Fruit fly (Drosophila melanogaster) whole organism, pupa: ENCODE measurements around the gene CG43136.

Source experiments
- CG10348 ChIP-seq: fragments of 200-800 bp; sonication (Bioruptor generic); IDR thresholded peaks from 2 replicates; pipeline ENCODE4 v1.3.6; 2022; ENCODE audit warnings: missing biosample characterization, missing genetic modification characterization
- CG12605 ChIP-seq: fragments of 200-800 bp; sonication (Bioruptor generic); IDR thresholded peaks from 2 replicates; pipeline ENCODE4 v1.3.6; 2022; ENCODE audit warnings: missing biosample characterization, missing genetic modification characterization
- CG13204 ChIP-seq: fragments of 200-800 bp; sonication (Bioruptor generic); optimal IDR thresholded peaks from 2 replicates; lab custom pipeline; 2018; ENCODE audit warnings: missing biosample characterization, mild to moderate bottlenecking, missing genetic modification characterization, moderate library complexity
- CG14655 ChIP-seq: fragments of 200-800 bp; sonication (Bioruptor generic); optimal IDR thresholded peaks from 3 replicates; lab custom pipeline; 2017; ENCODE audit warnings: mild to moderate bottlenecking, missing biosample characterization, missing genetic modification reagents, missing genetic modification characterization
- CG15710 ChIP-seq: fragments of 200-800 bp; sonication (Bioruptor generic); optimal IDR thresholded peaks from 2 replicates; lab custom pipeline; 2018; ENCODE audit warnings: missing biosample characterization, mild to moderate bottlenecking, missing genetic modification characterization, moderate library complexity
- CG17806 ChIP-seq: fragments of 200-800 bp; sonication (Bioruptor generic); optimal IDR thresholded peaks from 2 replicates; lab custom pipeline; 2018; ENCODE audit warnings: missing biosample characterization, mild to moderate bottlenecking, missing genetic modification characterization, moderate library complexity
- CG32121 ChIP-seq: fragments of 200-800 bp; sonication (Bioruptor generic); IDR thresholded peaks from 2 replicates; pipeline ENCODE4 v1.3.6; 2022; ENCODE audit warnings: missing biosample characterization, missing genetic modification characterization
- CG34367 ChIP-seq: fragments of 200-800 bp; sonication (Bioruptor generic); optimal IDR thresholded peaks from 2 replicates; lab custom pipeline; 2018; ENCODE audit warnings: missing biosample characterization, mild to moderate bottlenecking, missing genetic modification characterization
- CG4496 ChIP-seq: fragments of 200-800 bp; sonication (Bioruptor generic); IDR thresholded peaks from 3 replicates; pipeline ENCODE4 v1.3.6; 2022; ENCODE audit warnings: missing biosample characterization, missing genetic modification characterization
- CG8159 ChIP-seq: fragments of 200-800 bp; sonication (Bioruptor generic); optimal IDR thresholded peaks from 3 replicates; lab custom pipeline; 2018; ENCODE audit warnings: missing biosample characterization, mild to moderate bottlenecking, missing genetic modification characterization, moderate library complexity
- CG8301 ChIP-seq: fragments of 200-800 bp; sonication (Bioruptor generic); optimal IDR thresholded peaks from 2 replicates; lab custom pipeline; 2018; ENCODE audit warnings: missing biosample characterization, mild to moderate bottlenecking, missing genetic modification characterization
- CG9948 ChIP-seq: fragments of 200-800 bp; sonication (Bioruptor generic); optimal IDR thresholded peaks from 2 replicates; lab custom pipeline; 2018; ENCODE audit warnings: missing biosample characterization, mild to moderate bottlenecking, missing genetic modification characterization, moderate library complexity
- D1 ChIP-seq: fragments of 200-800 bp; sonication (Bioruptor generic); optimal IDR thresholded peaks from 2 replicates; lab custom pipeline; 2018; ENCODE audit warnings: missing biosample characterization, mild to moderate bottlenecking, missing genetic modification characterization, moderate library complexity
- EcR ChIP-seq: fragments of 200-800 bp; sonication (Bioruptor generic); optimal IDR thresholded peaks from 3 replicates; lab custom pipeline; 2019; ENCODE audit warnings: missing biosample characterization, missing genetic modification characterization, mild to moderate bottlenecking, moderate library complexity, missing genetic modification reagents
- Ets98B ChIP-seq: fragments of 200-800 bp; sonication (Bioruptor generic); IDR thresholded peaks from 2 replicates; pipeline ENCODE4 v1.3.6; 2022; ENCODE audit warnings: missing biosample characterization, missing genetic modification characterization
- Pif1A ChIP-seq: fragments of 200-800 bp; sonication (Bioruptor generic); optimal IDR thresholded peaks from 3 replicates; lab custom pipeline; 2016; ENCODE audit warnings: missing biosample characterization, missing genetic modification characterization
- Pif1B ChIP-seq: fragments of 200-800 bp; sonication (Bioruptor generic); optimal IDR thresholded peaks from 3 replicates; lab custom pipeline; 2016; ENCODE audit warnings: missing biosample characterization, missing genetic modification characterization
- Snoo ChIP-seq: fragments of 200-800 bp; sonication (Bioruptor generic); optimal IDR thresholded peaks from 3 replicates; lab custom pipeline; 2017; ENCODE audit warnings: missing biosample characterization, mild to moderate bottlenecking, missing genetic modification characterization, inconsistent platforms
- fd96Ca ChIP-seq: fragments of 200-800 bp; sonication (Bioruptor generic); IDR thresholded peaks from 3 replicates; pipeline ENCODE4 v1.3.6; 2022; ENCODE audit warnings: missing biosample characterization, missing genetic modification characterization
- gl ChIP-seq: fragments of 200-800 bp; sonication (Bioruptor generic); optimal IDR thresholded peaks from 2 replicates; lab custom pipeline; 2018; ENCODE audit warnings: missing biosample characterization, mild to moderate bottlenecking, missing genetic modification characterization
- rn ChIP-seq: fragments of 200-800 bp; sonication (Bioruptor generic); IDR thresholded peaks from 2 replicates; pipeline ENCODE4 v1.3.6; 2022; ENCODE audit warnings: missing biosample characterization, missing genetic modification characterization

CG43136 gene

DNA sequence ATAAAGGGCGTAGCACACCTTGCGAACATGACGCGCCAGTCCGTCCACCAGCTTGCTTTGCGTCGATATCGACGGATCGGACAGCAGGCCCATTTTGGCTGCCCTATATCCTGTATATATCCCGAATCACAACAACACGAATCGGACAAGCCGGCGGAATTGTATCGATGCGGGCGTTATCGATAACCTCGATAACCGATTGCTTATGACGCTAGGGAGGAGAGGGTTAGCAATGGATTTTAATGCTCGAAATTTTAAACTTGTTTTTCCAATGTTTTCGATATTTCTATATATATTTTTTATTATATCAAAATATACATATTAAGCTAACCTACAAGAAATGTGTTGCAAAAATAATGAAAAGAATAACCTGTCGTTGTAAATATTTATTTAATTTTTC, 19.6 kb downstream of the CG43136 start, which contains the start of gene GAA1:
Gene GAA1 (minus strand): TSS at position 194 of the 400 bp plus-strand sequence.
- TF ChIP-seq rn (no peak), CG17806 (peak; percentile 9)

DNA sequence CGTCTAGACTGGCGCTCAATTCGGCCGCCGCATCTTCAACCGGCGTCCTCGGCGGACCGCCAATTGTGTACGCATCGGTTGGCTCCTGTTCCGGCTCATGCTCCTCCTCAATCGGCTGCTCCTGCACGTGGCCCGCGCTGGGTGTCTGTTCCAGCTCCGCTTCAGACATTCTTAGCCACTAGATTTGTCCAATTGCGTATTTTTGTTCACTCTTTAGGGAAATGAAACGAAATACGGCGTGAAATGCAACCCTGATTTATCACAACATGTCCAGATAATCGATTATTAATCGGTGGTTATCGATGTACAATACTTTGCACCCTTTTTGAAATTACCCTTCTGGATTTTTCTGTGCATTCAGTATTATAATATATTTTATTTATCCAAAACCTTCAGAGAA, 23.0 kb downstream of the CG43136 start, which contains the start of gene mof:
Gene mof (minus strand): TSS at position 270 of the 400 bp plus-strand sequence.
- TF ChIP-seq D1 (tag; lab: Kevin White, UChicago) (no peak), Pif1B (GFP tag; lab: Kevin White, UChicago) (no peak), CG32121 (GFP tag; lab: Robert Waterston, UW) (no peak), EcR (GFP tag; lab: Kevin White, UChicago) (no peak), CG13204 (GFP tag; lab: Kevin White, UChicago) (no peak), CG12605 (no peak), CG9948 (tag; lab: Kevin White, UChicago) (no peak), CG4496 (GFP tag; lab: Robert Waterston, UW) (no peak), fd96Ca (GFP tag; lab: Robert Waterston, UW) (no peak), rn (no peak), Snoo (tag; lab: Kevin White, UChicago) (no peak), gl (tag; lab: Kevin White, UChicago) (no peak), Ets98B (GFP tag; lab: Robert Waterston, UW) (no peak), CG17806 (no peak), Pif1A (no peak), CG8159 (tag; lab: Kevin White, UChicago) (no peak)

dm6 chrX:5879543-5879943, 26.0 kb downstream of the CG43136 start, which contains the start of the genes Usp30 and CG16721:
Gene Usp30, minus strand, starts transcription at chrX:5879787.
Gene CG16721, plus strand, starts transcription at chrX:5879869.
- TF ChIP-seq D1 (tag; lab: Kevin White, UChicago) (no peak), CG14655 (GFP tag; lab: Kevin White, UChicago) (no peak), CG8159 (tag; lab: Kevin White, UChicago) (peak; percentile 22), CG9948 (tag; lab: Kevin White, UChicago) (no peak), CG15710 (peak; percentile 24), rn (no peak), CG8301 (tag; lab: Kevin White, UChicago) (no peak), CG4496 (GFP tag; lab: Robert Waterston, UW) (peak; percentile 54; the same call in 2 of the 3 replicates), gl (tag; lab: Kevin White, UChicago) (no peak), Ets98B (GFP tag; lab: Robert Waterston, UW) (no peak), EcR (GFP tag; lab: Kevin White, UChicago) (no peak), Snoo (tag; lab: Kevin White, UChicago) (peak; percentile 13), CG32121 (GFP tag; lab: Robert Waterston, UW) (peak; percentile 48; the same call in 1 of the 2 replicates), CG13204 (GFP tag; lab: Kevin White, UChicago) (no peak), fd96Ca (GFP tag; lab: Robert Waterston, UW) (0 out of 3 replicates have a peak, but pooled peaks have one; percentile 21), Pif1A (no peak)

DNA sequence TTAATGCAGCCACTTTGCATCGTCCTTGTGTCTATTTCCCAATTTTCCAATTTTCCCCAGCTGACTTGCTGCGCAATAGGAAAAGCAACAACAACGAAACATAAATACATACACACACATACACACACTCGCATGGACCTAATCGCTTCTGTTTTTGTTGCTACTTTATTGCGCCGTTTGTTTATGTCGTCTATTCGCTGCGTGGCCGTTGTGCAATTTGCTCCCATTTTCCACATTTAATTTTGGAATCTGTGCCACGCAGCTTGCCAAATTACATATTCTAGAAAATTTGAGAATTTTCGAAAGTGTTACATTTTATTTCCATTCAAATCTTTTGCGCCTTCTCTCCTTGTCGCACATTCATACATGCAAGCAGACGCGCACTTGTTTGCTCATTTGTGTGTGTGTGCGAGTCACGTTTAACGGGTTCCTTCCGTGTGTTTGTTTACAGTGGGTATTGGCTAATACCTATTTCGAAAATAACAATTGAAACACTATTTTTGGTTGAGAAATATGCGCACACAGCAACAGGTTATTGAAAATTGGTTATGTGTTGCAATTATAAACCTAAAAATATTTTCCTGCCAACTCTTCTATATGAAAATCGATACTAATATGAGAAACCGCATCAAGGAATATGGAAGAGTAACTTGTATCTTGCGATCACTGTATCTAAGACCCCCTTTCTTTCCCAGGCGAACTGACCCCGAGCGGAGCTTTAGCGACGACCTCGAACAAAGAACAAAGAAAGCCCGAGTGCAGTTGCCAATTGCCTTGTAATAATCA, 26.8 kb downstream of the CG43136 start:
- peak; percentile 81 for TF ChIP-seq CG4496 (GFP tag; lab: Robert Waterston, UW)
- TF ChIP-seq CG13204 (GFP tag; lab: Kevin White, UChicago): no peak
- TF ChIP-seq Pif1B (GFP tag; lab: Kevin White, UChicago): peak; percentile 86
- peak; percentile 68 for TF ChIP-seq CG34367 (tag; lab: Kevin White, UChicago)
- TF ChIP-seq Ets98B (GFP tag; lab: Robert Waterston, UW): peak; percentile 80
- peak; percentile 72 for TF ChIP-seq CG12605
- peak; percentile 73 for TF ChIP-seq CG10348 (GFP tag; lab: Robert Waterston, UW)
- peak; percentile 82 for TF ChIP-seq CG8301 (tag; lab: Kevin White, UChicago)
- peak; percentile 73; the same call in 2 of the 3 replicates for TF ChIP-seq fd96Ca (GFP tag; lab: Robert Waterston, UW)
- TF ChIP-seq rn: peak; percentile 60; the same call in 1 of the 2 replicates
- peak; percentile 80 for TF ChIP-seq CG17806
- TF ChIP-seq gl (tag; lab: Kevin White, UChicago): peak; percentile 60
- no peak for TF ChIP-seq CG14655 (GFP tag; lab: Kevin White, UChicago)
- peak; percentile 72 for TF ChIP-seq Snoo (tag; lab: Kevin White, UChicago)
- TF ChIP-seq CG9948 (tag; lab: Kevin White, UChicago): peak; percentile 74
- TF ChIP-seq CG15710: peak; percentile 76
- peak; percentile 48 for TF ChIP-seq EcR (GFP tag; lab: Kevin White, UChicago)
- TF ChIP-seq Pif1A: peak; percentile 77
- TF ChIP-seq CG8159 (tag; lab: Kevin White, UChicago): peak; percentile 79
- TF ChIP-seq D1 (tag; lab: Kevin White, UChicago): no peak
- TF ChIP-seq CG32121 (GFP tag; lab: Robert Waterston, UW): peak; percentile 79

DNA sequence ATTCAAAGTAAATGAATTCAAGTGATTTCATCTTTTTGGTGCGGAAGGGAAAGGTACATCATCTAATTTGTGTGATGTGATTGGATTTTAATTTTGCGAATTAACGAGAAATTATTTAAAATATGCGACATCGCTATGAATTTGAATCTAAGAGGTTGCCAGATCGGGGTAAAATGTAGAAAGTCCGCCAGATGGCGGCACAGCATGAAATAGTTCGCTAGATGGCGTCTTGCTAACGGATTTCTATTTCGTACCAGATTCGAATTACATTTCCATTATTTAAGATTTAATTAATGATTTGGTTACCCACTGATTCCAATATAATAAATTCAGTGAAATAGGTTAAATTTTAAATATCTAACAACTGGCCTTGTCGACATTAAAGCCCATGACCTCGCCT, 29.8 kb downstream of the CG43136 start:
- no peak for TF ChIP-seq CG12605
- TF ChIP-seq CG4496 (GFP tag; lab: Robert Waterston, UW): 0 out of 3 replicates have a peak, but pooled peaks have one; percentile 30
- no peak for TF ChIP-seq CG14655 (GFP tag; lab: Kevin White, UChicago)

DNA sequence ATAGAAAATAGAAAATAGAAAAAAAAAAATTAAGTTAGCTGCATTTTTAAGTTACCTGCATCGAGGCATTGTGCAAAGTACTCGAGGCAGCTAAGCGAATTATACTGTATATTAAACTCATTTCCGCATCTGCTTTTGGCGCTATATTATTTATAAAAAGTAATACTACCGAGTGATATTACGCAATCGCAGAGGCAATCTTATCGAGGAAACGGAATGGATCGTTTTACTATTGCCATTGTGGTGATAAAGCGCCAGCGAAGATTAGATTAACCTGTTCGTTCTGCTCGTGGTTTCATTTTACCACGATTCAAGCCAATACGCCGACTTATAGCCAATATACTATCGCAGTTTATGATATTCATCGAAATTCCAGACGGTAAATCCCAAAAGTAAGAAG, 30.7 kb downstream of the CG43136 start:
- TF ChIP-seq CG10348 (GFP tag; lab: Robert Waterston, UW): no peak
- TF ChIP-seq CG8159 (tag; lab: Kevin White, UChicago): no peak
- no peak for TF ChIP-seq CG9948 (tag; lab: Kevin White, UChicago)
- TF ChIP-seq Pif1B (GFP tag; lab: Kevin White, UChicago): no peak
- TF ChIP-seq CG4496 (GFP tag; lab: Robert Waterston, UW): no peak
- no peak for TF ChIP-seq CG32121 (GFP tag; lab: Robert Waterston, UW)
- no peak for TF ChIP-seq fd96Ca (GFP tag; lab: Robert Waterston, UW)
- TF ChIP-seq gl (tag; lab: Kevin White, UChicago): no peak
- no peak for TF ChIP-seq CG13204 (GFP tag; lab: Kevin White, UChicago)
- TF ChIP-seq CG34367 (tag; lab: Kevin White, UChicago): no peak
- TF ChIP-seq rn: no peak
- no peak for TF ChIP-seq Snoo (tag; lab: Kevin White, UChicago)
- no peak for TF ChIP-seq CG8301 (tag; lab: Kevin White, UChicago)
- TF ChIP-seq D1 (tag; lab: Kevin White, UChicago): no peak
- TF ChIP-seq CG14655 (GFP tag; lab: Kevin White, UChicago): no peak
- TF ChIP-seq CG12605: no peak
- no peak for TF ChIP-seq CG17806
- no peak for TF ChIP-seq Pif1A
- no peak for TF ChIP-seq CG15710
